Worm (Caenorhabditis elegans) whole organism, midembryonic: ENCODE data around the gene srt-34.

Experiments used
- T22C8.4 ChIP-seq: fragments of 200-800 bp; sonication (Bioruptor generic); IDR thresholded peaks from 2 replicates; pipeline ENCODE4 v1.3.6; 2022; ENCODE audit warnings: missing genetic modification characterization, missing compliant biosample characterization
- cog-1 ChIP-seq: sonication (generic microtip); optimal IDR thresholded peaks from 2 replicates; lab custom pipeline; 2016; ENCODE audit warnings: missing genetic modification characterization, missing compliant biosample characterization
- flt-1 ChIP-seq: fragments of 200-800 bp; sonication (Bioruptor generic); IDR thresholded peaks from 2 replicates; pipeline ENCODE4 v1.3.6; 2022; ENCODE audit warnings: missing genetic modification characterization, missing compliant biosample characterization
- klf-2 ChIP-seq: fragments of 200-800 bp; sonication (Bioruptor generic); conservative IDR thresholded peaks from 2 replicates; pipeline ENCODE4 v1.3.6; 2022; ENCODE audit warnings: missing genetic modification reagents, missing genetic modification characterization, missing compliant biosample characterization
- med-1 ChIP-seq: sonication (generic microtip); optimal IDR thresholded peaks from 2 replicates; lab custom pipeline; 2017; ENCODE audit warnings: missing genetic modification characterization, mild to moderate bottlenecking, missing compliant biosample characterization, antibody characterized with exemption, missing genetic modification reagents; ENCODE audit not compliant: insufficient read depth
- ref-1 ChIP-seq: fragments of 200-800 bp; sonication (Bioruptor generic); conservative IDR thresholded peaks from 2 replicates; pipeline ENCODE4 v1.3.6; 2022; ENCODE audit warnings: missing genetic modification reagents, missing genetic modification characterization, missing compliant biosample characterization
- ztf-23 ChIP-seq: fragments of 200-800 bp; sonication (Bioruptor generic); IDR thresholded peaks from 2 replicates; pipeline ENCODE4 v1.3.6; 2022; ENCODE audit warnings: missing genetic modification reagents, missing genetic modification characterization, missing compliant biosample characterization
- ztf-29 ChIP-seq: fragments of 200-800 bp; sonication (Bioruptor generic); IDR thresholded peaks from 2 replicates; pipeline ENCODE4 v1.3.6; 2022; ENCODE audit warnings: missing genetic modification reagents, missing genetic modification characterization, missing compliant biosample characterization

ce11 chrV:2826815-2827214, 8.8 kb upstream of the srt-34 start, which contains the start of gene T03D3.5:
- TF ChIP-seq flt-1 (GFP tag; lab: Robert Waterston, UW) (no peak), T22C8.4 (no peak), ztf-29 (no peak), med-1 (GFP tag; lab: Kevin White, UChicago) (no peak), klf-2 (GFP tag; lab: Robert Waterston, UW) (no peak), cog-1 (no peak), ztf-23 (GFP tag; lab: Robert Waterston, UW) (no peak), ref-1 (GFP tag; lab: Robert Waterston, UW) (no peak)
